Worm (Caenorhabditis elegans) whole organism, early embryonic: ENCODE measurements around the gene pmp-1.

Experiments used
- B0310.2 ChIP-seq: sonication (generic microtip); optimal IDR thresholded peaks from 2 replicates; lab custom pipeline; 2016; ENCODE audit warnings: mild to moderate bottlenecking, missing genetic modification characterization, missing compliant biosample characterization
- F13C5.2 ChIP-seq: sonication (generic microtip); optimal IDR thresholded peaks from 2 replicates; lab custom pipeline; 2017; ENCODE audit warnings: mild to moderate bottlenecking, missing genetic modification characterization, inconsistent platforms, missing compliant biosample characterization
- aly-1 ChIP-seq: sonication (generic microtip); optimal IDR thresholded peaks from 2 replicates; lab custom pipeline; 2016; ENCODE audit warnings: missing genetic modification characterization, missing compliant biosample characterization
- ama-1 ChIP-seq: fragments of 150-350 bp; optimal IDR thresholded peaks from 2 replicates; lab custom pipeline; 2014
- ceh-13 ChIP-seq: fragments of 200-800 bp; sonication (Bioruptor generic); optimal IDR thresholded peaks from 2 replicates; lab custom pipeline; 2018; ENCODE audit warnings: mild to moderate bottlenecking, missing genetic modification characterization, missing compliant biosample characterization
- ceh-36 ChIP-seq: sonication (generic microtip); optimal IDR thresholded peaks from 2 replicates; lab custom pipeline; 2016; ENCODE audit warnings: missing genetic modification characterization, inconsistent platforms, missing compliant biosample characterization
- ets-7 ChIP-seq: sonication (generic microtip); optimal IDR thresholded peaks from 2 replicates; lab custom pipeline; 2016; ENCODE audit warnings: missing genotype, missing genetic modification characterization, missing compliant biosample characterization
- flt-1 ChIP-seq: fragments of 200-800 bp; sonication (Bioruptor generic); IDR thresholded peaks from 2 replicates; pipeline ENCODE4 v1.3.6; 2022; ENCODE audit warnings: missing genetic modification characterization, missing compliant biosample characterization
- hmbx-1 ChIP-seq: sonication (generic microtip); optimal IDR thresholded peaks from 2 replicates; lab custom pipeline; 2016; ENCODE audit warnings: mild to moderate bottlenecking, missing genetic modification characterization, missing compliant biosample characterization
- hmg-4 ChIP-seq: fragments of 200-800 bp; sonication (Bioruptor generic); optimal IDR thresholded peaks from 2 replicates; lab custom pipeline; 2018; ENCODE audit warnings: mild to moderate bottlenecking, missing genetic modification characterization, missing compliant biosample characterization
- hnd-1 ChIP-seq: sonication (generic microtip); optimal IDR thresholded peaks from 2 replicates; lab custom pipeline; 2016; ENCODE audit warnings: missing genetic modification characterization, missing compliant biosample characterization
- pes-1 ChIP-seq: fragments of 200-800 bp; sonication (Bioruptor generic); IDR thresholded peaks from 2 replicates; pipeline ENCODE4 v1.3.6; 2022; ENCODE audit warnings: missing genetic modification reagents, missing genetic modification characterization, missing compliant biosample characterization
- scrt-1 ChIP-seq: fragments of 200-800 bp; sonication (Bioruptor generic); IDR thresholded peaks from 2 replicates; pipeline ENCODE4 v1.3.6; 2022; ENCODE audit warnings: missing genetic modification characterization, missing compliant biosample characterization
- sea-1 ChIP-seq: fragments of 200-800 bp; sonication (Bioruptor generic); conservative IDR thresholded peaks from 2 replicates; pipeline ENCODE4 v1.3.6; 2022; ENCODE audit warnings: missing genetic modification characterization, missing compliant biosample characterization
- tbx-11 ChIP-seq: fragments of 200-800 bp; sonication (Bioruptor generic); IDR thresholded peaks from 2 replicates; pipeline ENCODE4 v1.3.6; 2022; ENCODE audit warnings: missing genetic modification characterization, missing compliant biosample characterization
- tbx-37 ChIP-seq: fragments of 200-800 bp; sonication (Bioruptor generic); conservative IDR thresholded peaks from 2 replicates; pipeline ENCODE4 v1.3.6; 2022; ENCODE audit warnings: missing genetic modification reagents, missing genetic modification characterization, missing compliant biosample characterization
- tra-4 ChIP-seq: sonication (generic microtip); optimal IDR thresholded peaks from 2 replicates; lab custom pipeline; 2017; ENCODE audit warnings: missing genetic modification characterization, missing compliant biosample characterization

The pmp-1 gene

ce11 chrII:6884568-6884967, 1.0 kb upstream of the pmp-1 start:
- TF ChIP-seq tra-4 (tag; lab: Kevin White, UChicago) (no peak), hmg-4 (GFP tag; lab: Kevin White, UChicago) (no peak), tbx-11 (GFP tag; lab: Robert Waterston, UW) (no peak), tbx-37 (GFP tag; lab: Robert Waterston, UW) (no peak), F13C5.2 (tag; lab: Kevin White, UChicago) (no peak), ets-7 (tag; lab: Kevin White, UChicago) (no peak), hmbx-1 (tag; lab: Kevin White, UChicago) (no peak)

DNA sequence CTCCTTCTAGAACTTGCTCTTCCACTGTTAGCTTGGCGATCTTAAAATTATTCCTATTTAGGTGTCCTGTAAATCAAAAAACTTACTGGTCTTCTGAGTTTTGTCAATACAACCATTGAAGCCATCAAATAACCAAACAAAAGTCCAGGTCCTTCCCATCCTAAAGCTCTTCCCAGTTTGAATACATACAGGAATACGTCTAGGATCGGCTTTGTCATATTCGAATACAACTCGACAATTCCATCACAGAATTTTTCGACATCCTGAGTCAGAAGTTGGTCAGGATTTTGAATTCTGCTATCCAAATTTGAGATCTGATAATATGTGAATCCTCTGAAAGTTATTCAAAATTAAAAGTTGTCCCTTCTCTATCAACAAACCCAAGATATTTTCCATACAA, 1.2 kb downstream of the pmp-1 start:
- TF ChIP-seq ceh-13 (GFP tag; lab: Kevin White, UChicago) (no peak), F13C5.2 (tag; lab: Kevin White, UChicago) (no peak), flt-1 (GFP tag; lab: Robert Waterston, UW) (no peak), scrt-1 (GFP tag; lab: Robert Waterston, UW) (no peak), hmbx-1 (tag; lab: Kevin White, UChicago) (no peak), aly-1 (tag; lab: Kevin White, UChicago) (no peak), tra-4 (tag; lab: Kevin White, UChicago) (no peak), ceh-36 (tag; lab: Kevin White, UChicago) (no peak), hnd-1 (no peak), ets-7 (tag; lab: Kevin White, UChicago) (no peak), hmg-4 (GFP tag; lab: Kevin White, UChicago) (no peak), ama-1 (no peak), tbx-11 (GFP tag; lab: Robert Waterston, UW) (no peak)

DNA sequence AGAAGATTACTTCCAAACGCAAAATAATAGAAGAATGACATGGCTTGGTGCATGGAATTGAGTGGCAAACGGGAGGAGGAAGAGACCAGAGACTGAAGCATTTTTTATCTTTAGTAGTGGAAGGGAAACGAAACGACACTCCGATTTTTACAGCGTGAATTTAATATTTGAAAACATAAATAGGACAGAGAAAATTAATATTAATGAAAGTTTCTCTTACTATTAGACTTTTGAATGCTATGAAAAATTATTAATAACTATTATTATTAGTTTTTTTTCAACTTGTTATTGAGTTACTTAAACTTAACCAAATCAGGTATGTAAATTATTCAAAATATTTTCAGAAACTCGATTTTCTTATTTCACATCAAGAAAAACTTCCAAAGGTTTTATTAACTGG, 3.5 kb downstream of the pmp-1 start, which contains the start of gene C44B7.7:
Gene C44B7.7 (minus strand): TSS at position 101 of the 400 bp plus-strand sequence.
- TF ChIP-seq hnd-1 (no peak), tbx-11 (GFP tag; lab: Robert Waterston, UW) (no peak), scrt-1 (GFP tag; lab: Robert Waterston, UW) (no peak), pes-1 (GFP tag; lab: Robert Waterston, UW) (no peak), F13C5.2 (tag; lab: Kevin White, UChicago) (no peak), ets-7 (tag; lab: Kevin White, UChicago) (no peak), ama-1 (no peak), ceh-36 (tag; lab: Kevin White, UChicago) (no peak), tra-4 (tag; lab: Kevin White, UChicago) (no peak), hmbx-1 (tag; lab: Kevin White, UChicago) (no peak), ceh-13 (GFP tag; lab: Kevin White, UChicago) (no peak), flt-1 (GFP tag; lab: Robert Waterston, UW) (no peak), tbx-37 (GFP tag; lab: Robert Waterston, UW) (no peak), B0310.2 (tag; lab: Kevin White, UChicago) (no peak), hmg-4 (GFP tag; lab: Kevin White, UChicago) (no peak), sea-1 (GFP tag; lab: Robert Waterston, UW) (no peak)

DNA sequence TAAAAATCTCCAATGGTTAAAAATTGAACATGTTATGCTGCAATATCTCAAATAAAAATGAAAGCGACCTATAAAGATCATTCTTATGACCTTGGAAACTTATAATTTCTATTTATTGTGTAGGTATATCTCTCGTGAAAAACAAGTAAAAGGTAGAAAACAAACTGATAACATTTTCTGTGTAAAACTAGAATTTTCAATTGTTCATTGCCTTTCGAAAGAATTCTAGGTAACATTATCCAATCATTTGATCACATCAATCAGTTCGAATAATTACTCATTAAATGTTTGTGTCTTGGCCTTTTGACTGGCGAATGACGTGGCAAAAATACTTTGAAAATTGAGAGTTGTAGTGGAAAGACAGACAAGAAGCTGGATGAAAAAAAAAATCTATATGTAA, 5.7 kb downstream of the pmp-1 start:
- TF ChIP-seq tbx-37 (GFP tag; lab: Robert Waterston, UW) (no peak), hmg-4 (GFP tag; lab: Kevin White, UChicago) (no peak), aly-1 (tag; lab: Kevin White, UChicago) (no peak), flt-1 (GFP tag; lab: Robert Waterston, UW) (no peak), tbx-11 (GFP tag; lab: Robert Waterston, UW) (no peak), hmbx-1 (tag; lab: Kevin White, UChicago) (no peak), hnd-1 (no peak), tra-4 (tag; lab: Kevin White, UChicago) (no peak), pes-1 (GFP tag; lab: Robert Waterston, UW) (no peak), scrt-1 (GFP tag; lab: Robert Waterston, UW) (no peak), ama-1 (no peak), B0310.2 (tag; lab: Kevin White, UChicago) (no peak), ets-7 (tag; lab: Kevin White, UChicago) (no peak), ceh-36 (tag; lab: Kevin White, UChicago) (no peak), ceh-13 (GFP tag; lab: Kevin White, UChicago) (no peak), sea-1 (GFP tag; lab: Robert Waterston, UW) (no peak), F13C5.2 (tag; lab: Kevin White, UChicago) (no peak)

- no peak for TF ChIP-seq B0310.2 (tag; lab: Kevin White, UChicago)
- TF ChIP-seq ets-7 (tag; lab: Kevin White, UChicago): no peak
- TF ChIP-seq hmg-4 (GFP tag; lab: Kevin White, UChicago): no peak
- TF ChIP-seq ceh-13 (GFP tag; lab: Kevin White, UChicago): no peak
- no peak for TF ChIP-seq tbx-11 (GFP tag; lab: Robert Waterston, UW)
- TF ChIP-seq hmbx-1 (tag; lab: Kevin White, UChicago): no peak
- TF ChIP-seq aly-1 (tag; lab: Kevin White, UChicago): no peak
- no peak for TF ChIP-seq scrt-1 (GFP tag; lab: Robert Waterston, UW)
- no peak for TF ChIP-seq tra-4 (tag; lab: Kevin White, UChicago)
- TF ChIP-seq ama-1: no peak
- TF ChIP-seq sea-1 (GFP tag; lab: Robert Waterston, UW): no peak
- no peak for TF ChIP-seq ceh-36 (tag; lab: Kevin White, UChicago)
- TF ChIP-seq hnd-1: no peak
- no peak for TF ChIP-seq flt-1 (GFP tag; lab: Robert Waterston, UW)
- no peak for TF ChIP-seq F13C5.2 (tag; lab: Kevin White, UChicago)
Measured at ce11 chrII:6876957-6877356, 6.6 kb downstream of the pmp-1 start, which contains the start of gene slc-36.5. TSS of gene slc-36.5 (minus strand) at chrII:6877057.

DNA sequence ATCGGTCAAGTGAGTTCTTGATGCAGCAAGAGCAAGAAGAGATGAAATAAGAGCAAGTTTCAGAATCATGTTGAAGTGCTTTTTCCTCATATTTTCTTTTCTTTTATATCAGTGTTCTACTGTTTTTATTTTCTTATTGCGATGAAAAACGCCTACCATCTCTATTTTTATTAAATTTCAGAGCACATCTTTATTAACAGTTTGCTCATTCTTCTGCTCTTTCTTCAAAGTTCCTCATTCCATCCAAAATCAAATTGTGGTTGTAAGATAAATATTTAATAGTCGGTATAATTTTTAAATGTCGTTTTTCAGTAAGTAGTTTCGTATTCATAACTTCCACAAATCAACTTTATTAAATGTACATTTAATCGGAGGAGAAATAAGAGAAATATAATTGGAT, 11.1 kb downstream of the pmp-1 start, which contains the start of gene C44B7.5:
Gene C44B7.5 (minus strand): TSS at position 101 of the 400 bp plus-strand sequence.
- TF ChIP-seq hnd-1 (no peak), F13C5.2 (tag; lab: Kevin White, UChicago) (no peak), scrt-1 (GFP tag; lab: Robert Waterston, UW) (no peak), tbx-37 (GFP tag; lab: Robert Waterston, UW) (no peak), flt-1 (GFP tag; lab: Robert Waterston, UW) (no peak), ama-1 (no peak), hmbx-1 (tag; lab: Kevin White, UChicago) (no peak), ceh-36 (tag; lab: Kevin White, UChicago) (no peak), sea-1 (GFP tag; lab: Robert Waterston, UW) (no peak), hmg-4 (GFP tag; lab: Kevin White, UChicago) (no peak), tra-4 (tag; lab: Kevin White, UChicago) (no peak), pes-1 (GFP tag; lab: Robert Waterston, UW) (no peak)
